Fruit fly (Drosophila melanogaster) whole organism, embryonic: ENCODE results near the gene CG42748.

ENCODE experiments used
- Ada2b ChIP-seq: fragments of 200-800 bp; sonication (Bioruptor generic); IDR thresholded peaks from 2 replicates; pipeline ENCODE4 v1.3.6; 2022; ENCODE audit warnings: missing biosample characterization, missing genetic modification characterization
- B-H2 ChIP-seq: fragments of 200-800 bp; sonication (Bioruptor generic); optimal IDR thresholded peaks from 2 replicates; lab custom pipeline; 2018; ENCODE audit warnings: missing biosample characterization, mild to moderate bottlenecking, missing genetic modification characterization
- Bteb2 ChIP-seq: fragments of 200-800 bp; sonication (Bioruptor generic); optimal IDR thresholded peaks from 2 replicates; lab custom pipeline; 2016; ENCODE audit warnings: missing biosample characterization, missing genetic modification characterization
- CG10431 ChIP-seq: fragments of 200-800 bp; sonication (Bioruptor generic); optimal IDR thresholded peaks from 3 replicates; lab custom pipeline; 2018; ENCODE audit warnings: missing biosample characterization, mild to moderate bottlenecking, missing genetic modification characterization
- CG11085 ChIP-seq: fragments of 200-800 bp; sonication (Bioruptor generic); IDR thresholded peaks from 2 replicates; pipeline ENCODE4 v1.3.6; 2022; ENCODE audit warnings: missing biosample characterization, missing genetic modification characterization
- CG11560 ChIP-seq: fragments of 200-800 bp; sonication (Bioruptor generic); IDR thresholded peaks from 3 replicates; pipeline ENCODE4 v1.3.6; 2022; ENCODE audit warnings: missing biosample characterization, missing genetic modification characterization
- CG12659 ChIP-seq: fragments of 200-800 bp; sonication (Bioruptor generic); optimal IDR thresholded peaks from 3 replicates; lab custom pipeline; 2017; ENCODE audit warnings: mild to moderate bottlenecking, missing biosample characterization, missing genetic modification reagents, missing genetic modification characterization
- CG12942 ChIP-seq: fragments of 200-800 bp; sonication (Bioruptor generic); optimal IDR thresholded peaks from 3 replicates; lab custom pipeline; 2016; ENCODE audit warnings: missing biosample characterization, missing genetic modification characterization
- CG14441 ChIP-seq: fragments of 200-800 bp; sonication (Bioruptor generic); IDR thresholded peaks from 2 replicates; pipeline ENCODE4 v1.3.6; 2022; ENCODE audit warnings: missing biosample characterization, missing genetic modification characterization
- CG14667 ChIP-seq: fragments of 200-800 bp; sonication (Bioruptor generic); IDR thresholded peaks from 2 replicates; pipeline ENCODE4 v1.3.6; 2022; ENCODE audit warnings: missing biosample characterization, missing genetic modification characterization
- CG15011 ChIP-seq: fragments of 200-800 bp; sonication (Bioruptor generic); optimal IDR thresholded peaks from 3 replicates; lab custom pipeline; 2018; ENCODE audit warnings: missing biosample characterization, mild to moderate bottlenecking, missing genetic modification characterization
- CG17186 ChIP-seq: fragments of 200-800 bp; sonication (Bioruptor generic); optimal IDR thresholded peaks from 3 replicates; lab custom pipeline; 2017; ENCODE audit warnings: missing biosample characterization, missing genetic modification reagents, missing genetic modification characterization
- CG17361 ChIP-seq: fragments of 200-800 bp; sonication (Bioruptor generic); IDR thresholded peaks from 3 replicates; pipeline ENCODE4 v1.3.6; 2022; ENCODE audit warnings: missing biosample characterization, missing genetic modification characterization
- CG17612 ChIP-seq: fragments of 200-800 bp; sonication (Bioruptor generic); IDR thresholded peaks from 2 replicates; pipeline ENCODE4 v1.3.6; 2022; ENCODE audit warnings: missing biosample characterization, missing genetic modification characterization
- CG17829 ChIP-seq: fragments of 200-800 bp; optimal IDR thresholded peaks from 2 replicates; lab custom pipeline; 2019; ENCODE audit warnings: missing biosample characterization, mild to moderate bottlenecking, missing genetic modification characterization, moderate library complexity
- CG18599 ChIP-seq: fragments of 200-800 bp; sonication (Bioruptor generic); optimal IDR thresholded peaks from 3 replicates; lab custom pipeline; 2017; ENCODE audit warnings: missing biosample characterization, missing genetic modification characterization, mild to moderate bottlenecking, moderate library complexity, missing genetic modification reagents
- CG2120 ChIP-seq: fragments of 200-800 bp; sonication (Bioruptor generic); optimal IDR thresholded peaks from 3 replicates; lab custom pipeline; 2016; ENCODE audit warnings: missing biosample characterization, missing genetic modification characterization
- CG2202 ChIP-seq: fragments of 200-800 bp; sonication (Bioruptor generic); optimal IDR thresholded peaks from 2 replicates; lab custom pipeline; 2018; ENCODE audit warnings: missing biosample characterization, mild to moderate bottlenecking, missing genetic modification characterization
- CG30431 ChIP-seq: fragments of 200-800 bp; sonication (Bioruptor generic); optimal IDR thresholded peaks from 2 replicates; lab custom pipeline; 2017; ENCODE audit warnings: missing biosample characterization, missing genetic modification characterization
- CG31224 ChIP-seq: fragments of 200-800 bp; sonication (Bioruptor generic); IDR thresholded peaks from 2 replicates; pipeline ENCODE4 v1.3.6; 2022; ENCODE audit warnings: missing biosample characterization, missing genetic modification characterization
- CG31388 ChIP-seq: fragments of 200-800 bp; sonication (Bioruptor generic); optimal IDR thresholded peaks from 2 replicates; lab custom pipeline; 2016; ENCODE audit warnings: missing biosample characterization, missing genetic modification characterization
- CG3407 ChIP-seq: fragments of 200-800 bp; sonication (Bioruptor generic); optimal IDR thresholded peaks from 2 replicates; lab custom pipeline; 2018; ENCODE audit warnings: missing biosample characterization, mild to moderate bottlenecking, missing genetic modification characterization
- CG3726 ChIP-seq: fragments of 200-800 bp; sonication (Bioruptor generic); IDR thresholded peaks from 3 replicates; pipeline ENCODE4, ENCODE4 v1.3.6; 2022; ENCODE audit warnings: missing biosample characterization, missing genetic modification characterization
- CG3847 ChIP-seq: fragments of 200-800 bp; sonication (Bioruptor generic); IDR thresholded peaks from 2 replicates; pipeline ENCODE4 v1.3.6; 2022; ENCODE audit warnings: missing biosample characterization, missing genetic modification characterization
- CG43689 ChIP-seq: fragments of 200-800 bp; sonication (Bioruptor generic); IDR thresholded peaks from 2 replicates; pipeline ENCODE4 v1.3.6; 2022; ENCODE audit warnings: missing biosample characterization, missing genetic modification characterization
- CG4707 ChIP-seq: fragments of 200-800 bp; sonication (Bioruptor generic); optimal IDR thresholded peaks from 2 replicates; lab custom pipeline; 2018; ENCODE audit warnings: missing biosample characterization, mild to moderate bottlenecking, missing genetic modification characterization, moderate library complexity
- CG4820 ChIP-seq: fragments of 200-800 bp; sonication (Bioruptor generic); optimal IDR thresholded peaks from 3 replicates; lab custom pipeline; 2016; ENCODE audit warnings: missing biosample characterization, missing genetic modification characterization
- CG7987 ChIP-seq: fragments of 200-800 bp; sonication (Bioruptor generic); optimal IDR thresholded peaks from 2 replicates; lab custom pipeline; 2018; ENCODE audit warnings: missing biosample characterization, mild to moderate bottlenecking, missing genetic modification characterization, moderate library complexity
- CG9797 ChIP-seq: fragments of 200-800 bp; sonication (Bioruptor generic); optimal IDR thresholded peaks from 3 replicates; lab custom pipeline; 2018; ENCODE audit warnings: missing biosample characterization, mild to moderate bottlenecking, missing genetic modification characterization
- Chrac-16 ChIP-seq: fragments of 200-800 bp; sonication (Bioruptor generic); optimal IDR thresholded peaks from 3 replicates; lab custom pipeline; 2016; ENCODE audit warnings: missing biosample characterization, missing genetic modification characterization
- Dek ChIP-seq: fragments of 200-800 bp; sonication (Bioruptor generic); optimal IDR thresholded peaks from 3 replicates; lab custom pipeline; 2019; ENCODE audit warnings: missing biosample characterization, mild to moderate bottlenecking, missing genetic modification characterization, moderate library complexity
- HLH3B ChIP-seq: fragments of 200-800 bp; sonication (Bioruptor generic); IDR thresholded peaks from 2 replicates; pipeline ENCODE4 v1.3.6; 2022; ENCODE audit warnings: missing biosample characterization, missing genetic modification characterization
- HmgD ChIP-seq: fragments of 200-800 bp; sonication (Bioruptor generic); optimal IDR thresholded peaks from 3 replicates; lab custom pipeline; 2016; ENCODE audit warnings: missing biosample characterization, missing genetic modification characterization
- Hr51 ChIP-seq, 2 experiments: fragments of 200-800 bp; sonication (Bioruptor generic); optimal IDR thresholded peaks; 2 replicates in 1 of 2; 3 replicates in 1 of 2; lab custom pipeline; 2016 to 2018; ENCODE audit warnings: missing biosample characterization in 2 of 2, missing genetic modification characterization in 2 of 2, mild to moderate bottlenecking in 1 of 2, moderate library complexity in 1 of 2
- Lim3 ChIP-seq: fragments of 200-800 bp; sonication (Bioruptor generic); IDR thresholded peaks from 2 replicates; pipeline ENCODE4 v1.3.6; 2022; ENCODE audit warnings: missing biosample characterization, missing genetic modification characterization
- Oli ChIP-seq: fragments of 200-800 bp; sonication (Bioruptor generic); optimal IDR thresholded peaks from 2 replicates; lab custom pipeline; 2018; ENCODE audit warnings: missing biosample characterization, mild to moderate bottlenecking, missing genetic modification characterization, moderate library complexity
- al ChIP-seq: fragments of 200-800 bp; sonication (Bioruptor generic); IDR thresholded peaks from 2 replicates; pipeline ENCODE4 v1.3.6; 2022; ENCODE audit warnings: missing biosample characterization, missing genetic modification characterization
- br ChIP-seq: fragments of >200 bp; optimal IDR thresholded peaks from 2 replicates; lab custom pipeline; 2017
- cato ChIP-seq: fragments of 200-800 bp; sonication (Bioruptor generic); optimal IDR thresholded peaks from 2 replicates; lab custom pipeline; 2016; ENCODE audit warnings: missing biosample characterization, missing genetic modification characterization, borderline replicate concordance
- cg ChIP-seq: fragments of 200-800 bp; sonication (Bioruptor generic); optimal IDR thresholded peaks from 3 replicates; lab custom pipeline; 2019; ENCODE audit warnings: missing biosample characterization, mild to moderate bottlenecking, missing genetic modification characterization, moderate library complexity
- danr ChIP-seq: fragments of 200-800 bp; sonication (Bioruptor generic); IDR thresholded peaks from 2 replicates; pipeline ENCODE4 v1.3.6; 2022; ENCODE audit warnings: missing biosample characterization, missing genetic modification characterization
- en ChIP-seq: fragments of 200-800 bp; sonication (Bioruptor generic); optimal IDR thresholded peaks from 2 replicates; lab custom pipeline; 2016; ENCODE audit warnings: missing biosample characterization, missing genetic modification characterization
- gce ChIP-seq: fragments of 200-800 bp; sonication (Bioruptor generic); IDR thresholded peaks from 3 replicates; pipeline ENCODE4 v1.3.6; 2022; ENCODE audit warnings: missing biosample characterization, missing genetic modification characterization
- gcm ChIP-seq: fragments of 200-800 bp; sonication (Bioruptor generic); optimal IDR thresholded peaks from 2 replicates; lab custom pipeline; 2019; ENCODE audit warnings: missing biosample characterization, mild to moderate bottlenecking, missing genetic modification characterization, moderate library complexity
- grau ChIP-seq: fragments of 200-800 bp; optimal IDR thresholded peaks from 3 replicates; lab custom pipeline; 2019; ENCODE audit warnings: missing biosample characterization, mild to moderate bottlenecking, missing genetic modification characterization, moderate library complexity
- gsb ChIP-seq: fragments of 200-800 bp; sonication (Bioruptor generic); IDR thresholded peaks from 2 replicates; pipeline ENCODE4 v1.3.6; 2022; ENCODE audit warnings: missing biosample characterization, missing genetic modification characterization
- hbn ChIP-seq: fragments of 200-800 bp; sonication (Bioruptor generic); IDR thresholded peaks from 2 replicates; pipeline ENCODE4 v1.3.6; 2022; ENCODE audit warnings: missing biosample characterization, missing genetic modification characterization; ENCODE audit not compliant: partially characterized antibody
- hkb ChIP-seq, 2 experiments: fragments of 200-800 bp in 1 of 2; fragments of >200 bp in 1 of 2; sonication (Bioruptor generic) in 1 of 2; IDR thresholded peaks in 1 of 2; optimal IDR thresholded peaks in 1 of 2; 2 replicates each; pipeline versions ENCODE4 v1.3.6 to Lab custom; 2017 to 2022; ENCODE audit warnings: missing biosample characterization in 1 of 2, missing genetic modification characterization in 1 of 2
- hth ChIP-seq: fragments of >200 bp; optimal IDR thresholded peaks from 2 replicates; lab custom pipeline; 2017; ENCODE audit warnings: inconsistent platforms
- p53 ChIP-seq: fragments of 200-800 bp; sonication (Bioruptor generic); optimal IDR thresholded peaks from 2 replicates; lab custom pipeline; 2016; ENCODE audit warnings: missing biosample characterization, missing genetic modification characterization
- sd ChIP-seq: fragments of 200-800 bp; sonication (Bioruptor generic); optimal IDR thresholded peaks from 3 replicates; lab custom pipeline; 2018; ENCODE audit warnings: missing biosample characterization, mild to moderate bottlenecking, missing genetic modification characterization, moderate library complexity
- slou ChIP-seq: fragments of 200-800 bp; sonication (Bioruptor generic); optimal IDR thresholded peaks from 3 replicates; lab custom pipeline; 2016; ENCODE audit warnings: missing biosample characterization, missing genetic modification characterization

CG42748 gene

dm6 chr2L:22144127-22144526, 13.1 kb downstream of the CG42748 start (continued):
- TF ChIP-seq hkb (optimal IDR thresholded peaks at IDR 0.05; lab: Kevin White, UChicago), result no peak
- TF ChIP-seq hkb (GFP tag; IDR thresholded peaks at IDR 0.05; lab: Robert Waterston, UW), result peak; percentile 55
- no peak for TF ChIP-seq CG31224 (GFP tag; lab: Robert Waterston, UW)
- no peak for TF ChIP-seq CG17186
- no peak for TF ChIP-seq CG3847
- peak; percentile 18 for TF ChIP-seq CG15011
- TF ChIP-seq br (lab: Kevin White, UChicago), result no peak
- no peak for TF ChIP-seq CG31388
- no peak for TF ChIP-seq CG11085 (GFP tag; lab: Robert Waterston, UW)
- no peak for TF ChIP-seq Lim3
- no peak for TF ChIP-seq CG3726 (GFP tag; lab: Robert Waterston, UW)
- no peak for TF ChIP-seq CG4820
- no peak for TF ChIP-seq CG2202 (tag; lab: Kevin White, UChicago)
- no peak for TF ChIP-seq CG14441 (GFP tag; lab: Robert Waterston, UW)
- TF ChIP-seq CG10431 (GFP tag; lab: Kevin White, UChicago), result no peak
- TF ChIP-seq CG3407 (GFP tag; lab: Kevin White, UChicago), result no peak
- TF ChIP-seq CG18599 (GFP tag; lab: Kevin White, UChicago), result peak; percentile 70
- 0 out of 2 replicates have a peak, but pooled peaks have one; percentile 10 for TF ChIP-seq danr (GFP tag; lab: Robert Waterston, UW)
- no peak for TF ChIP-seq CG4707 (GFP tag; lab: Kevin White, UChicago)
- peak; percentile 63; the same call in 1 of the 3 replicates for TF ChIP-seq gce (GFP tag; lab: Robert Waterston, UW)
- no peak for TF ChIP-seq Bteb2
- no peak for TF ChIP-seq HLH3B
- TF ChIP-seq CG43689, result no peak
- no peak for TF ChIP-seq CG30431 (GFP tag; lab: Kevin White, UChicago)
- no peak for TF ChIP-seq hth (lab: Kevin White, UChicago)
- no peak for TF ChIP-seq cato (GFP tag; lab: Kevin White, UChicago)
- TF ChIP-seq grau, result no peak
- peak; percentile 70 for TF ChIP-seq sd (tag; lab: Kevin White, UChicago)
- no peak for TF ChIP-seq Dek (tag; lab: Kevin White, UChicago)
- TF ChIP-seq hbn (GFP tag; lab: Robert Waterston, UW), result no peak
- TF ChIP-seq en (GFP tag; lab: Kevin White, UChicago), result no peak
- TF ChIP-seq HmgD (GFP tag; lab: Kevin White, UChicago), result no peak
- TF ChIP-seq CG17829 (tag; lab: Kevin White, UChicago), result peak; percentile 38
- TF ChIP-seq CG17361 (GFP tag; lab: Robert Waterston, UW), result no peak
- no peak for TF ChIP-seq CG17612 (GFP tag; lab: Robert Waterston, UW)
- no peak for TF ChIP-seq Ada2b
- no peak for TF ChIP-seq Hr51 (GFP tag; optimal IDR thresholded peaks at IDR 0.05; lab: Kevin White, UChicago)
- no peak for TF ChIP-seq CG2120 (GFP tag; lab: Kevin White, UChicago)
- no peak for TF ChIP-seq CG12659 (GFP tag; lab: Kevin White, UChicago)
- TF ChIP-seq gsb (GFP tag; lab: Robert Waterston, UW), result no peak
- peak; percentile 80 for TF ChIP-seq CG7987 (GFP tag; lab: Kevin White, UChicago)
- no peak for TF ChIP-seq CG14667
- no peak for TF ChIP-seq CG11560 (tag; lab: Robert Waterston, UW)
- no peak for TF ChIP-seq slou (GFP tag; lab: Kevin White, UChicago)
- no peak for TF ChIP-seq Oli (tag; lab: Kevin White, UChicago)
- no peak for TF ChIP-seq CG9797 (GFP tag; lab: Kevin White, UChicago)
- TF ChIP-seq p53 (GFP tag; lab: Kevin White, UChicago), result no peak
- no peak for TF ChIP-seq gcm (GFP tag; lab: Kevin White, UChicago)
- no peak for TF ChIP-seq CG12942
- TF ChIP-seq B-H2 (GFP tag; lab: Kevin White, UChicago), result no peak
- peak; percentile 56 for TF ChIP-seq cg
- no peak for TF ChIP-seq Chrac-16
- no peak for TF ChIP-seq al (GFP tag; lab: Robert Waterston, UW)
